Fruit fly (Drosophila melanogaster) whole organism, embryonic: ENCODE measurements around the gene Dredd.

Experiments
- Blimp-1 ChIP-seq: fragments of 200-800 bp; sonication (Bioruptor generic); optimal IDR thresholded peaks from 3 replicates; lab custom pipeline; 2018; ENCODE audit warnings: missing biosample characterization, missing genetic modification characterization, mild to moderate bottlenecking, moderate library complexity, missing genetic modification reagents
- CG10431 ChIP-seq: fragments of 200-800 bp; sonication (Bioruptor generic); optimal IDR thresholded peaks from 3 replicates; lab custom pipeline; 2018; ENCODE audit warnings: missing biosample characterization, mild to moderate bottlenecking, missing genetic modification characterization
- CG13894 ChIP-seq: fragments of 200-800 bp; sonication (Bioruptor generic); optimal IDR thresholded peaks from 3 replicates; lab custom pipeline; 2018; ENCODE audit warnings: missing biosample characterization, mild to moderate bottlenecking, missing genetic modification characterization, moderate library complexity
- CG15479 ChIP-seq: fragments of 200-800 bp; sonication (Bioruptor generic); optimal IDR thresholded peaks from 3 replicates; lab custom pipeline; 2019; ENCODE audit warnings: missing biosample characterization, mild to moderate bottlenecking, missing genetic modification characterization, moderate library complexity
- CG17568 ChIP-seq: fragments of 200-800 bp; sonication (Bioruptor generic); optimal IDR thresholded peaks from 2 replicates; lab custom pipeline; 2018; ENCODE audit warnings: missing biosample characterization, mild to moderate bottlenecking, missing genetic modification characterization, moderate library complexity
- CG18262 ChIP-seq: fragments of 200-800 bp; optimal IDR thresholded peaks from 3 replicates; lab custom pipeline; 2019; ENCODE audit warnings: missing biosample characterization, mild to moderate bottlenecking, missing genetic modification characterization, moderate library complexity
- CG18476 ChIP-seq: fragments of 200-800 bp; sonication (Bioruptor generic); optimal IDR thresholded peaks from 2 replicates; lab custom pipeline; 2016; ENCODE audit warnings: missing biosample characterization, mild to moderate bottlenecking, missing genetic modification characterization
- CG31224 ChIP-seq: fragments of 200-800 bp; sonication (Bioruptor generic); IDR thresholded peaks from 2 replicates; pipeline ENCODE4 v1.3.6; 2022; ENCODE audit warnings: missing biosample characterization, missing genetic modification characterization
- CG31365 ChIP-seq: fragments of 200-800 bp; sonication (Bioruptor generic); optimal IDR thresholded peaks from 2 replicates; lab custom pipeline; 2018; ENCODE audit warnings: missing biosample characterization, mild to moderate bottlenecking, missing genetic modification characterization
- CG32767 ChIP-seq: fragments of 200-800 bp; sonication (Bioruptor generic); IDR thresholded peaks from 2 replicates; pipeline ENCODE4 v1.3.6; 2022; ENCODE audit warnings: missing biosample characterization, missing genetic modification characterization
- CG3995 ChIP-seq: fragments of 200-800 bp; sonication (Bioruptor generic); optimal IDR thresholded peaks from 3 replicates; lab custom pipeline; 2016; ENCODE audit warnings: missing biosample characterization, missing genetic modification characterization
- CG4282 ChIP-seq: fragments of 200-800 bp; sonication (Bioruptor generic); optimal IDR thresholded peaks from 2 replicates; lab custom pipeline; 2016; ENCODE audit warnings: missing biosample characterization, missing genetic modification characterization
- CG4360 ChIP-seq: fragments of 200-800 bp; sonication (Bioruptor generic); IDR thresholded peaks from 2 replicates; pipeline ENCODE4 v1.3.6; 2022; ENCODE audit warnings: missing biosample characterization, missing genetic modification characterization
- CG4424 ChIP-seq: fragments of 200-800 bp; sonication (Bioruptor generic); optimal IDR thresholded peaks from 3 replicates; lab custom pipeline; 2016; ENCODE audit warnings: missing biosample characterization, missing genetic modification characterization
- CG4617 ChIP-seq: fragments of 200-800 bp; sonication (Bioruptor generic); optimal IDR thresholded peaks from 3 replicates; lab custom pipeline; 2016; ENCODE audit warnings: missing biosample characterization, missing genetic modification characterization, borderline replicate concordance
- CG4707 ChIP-seq: fragments of 200-800 bp; sonication (Bioruptor generic); optimal IDR thresholded peaks from 2 replicates; lab custom pipeline; 2018; ENCODE audit warnings: missing biosample characterization, mild to moderate bottlenecking, missing genetic modification characterization, moderate library complexity
- CG6854 ChIP-seq: fragments of 200-800 bp; sonication (Bioruptor generic); optimal IDR thresholded peaks from 3 replicates; lab custom pipeline; 2017; ENCODE audit warnings: missing biosample characterization, mild to moderate bottlenecking, missing genetic modification characterization
- CG8478 ChIP-seq: fragments of >200 bp; optimal IDR thresholded peaks from 2 replicates; lab custom pipeline; 2018
- CkIIα-i1 ChIP-seq: fragments of 200-800 bp; sonication (Bioruptor generic); IDR thresholded peaks from 2 replicates; pipeline ENCODE4 v1.3.6; 2022; ENCODE audit warnings: missing biosample characterization, missing genetic modification characterization
- Dfd ChIP-seq, 2 experiments: fragments of >200 bp; optimal IDR thresholded peaks; 2 replicates each; lab custom pipeline; 2017; ENCODE audit warnings: missing biosample characterization in 2 of 2, missing genetic modification characterization in 2 of 2
- Ets97D ChIP-seq: fragments of 200-800 bp; sonication (Bioruptor generic); optimal IDR thresholded peaks from 3 replicates; lab custom pipeline; 2016; ENCODE audit warnings: missing biosample characterization, missing genetic modification characterization
- Gug ChIP-seq: fragments of 200-800 bp; sonication (Bioruptor generic); IDR thresholded peaks from 4 replicates; pipeline ENCODE4 v1.3.6; 2022; ENCODE audit warnings: missing biosample characterization, missing genetic modification characterization
- HHEX ChIP-seq: fragments of 200-800 bp; sonication (Bioruptor generic); optimal IDR thresholded peaks from 3 replicates; lab custom pipeline; 2017; ENCODE audit warnings: missing biosample characterization, mild to moderate bottlenecking, missing genetic modification characterization, missing genetic modification reagents
- Hr51 ChIP-seq, 2 experiments: fragments of 200-800 bp; sonication (Bioruptor generic); optimal IDR thresholded peaks; 2 replicates in 1 of 2; 3 replicates in 1 of 2; lab custom pipeline; 2016 to 2018; ENCODE audit warnings: missing biosample characterization in 2 of 2, missing genetic modification characterization in 2 of 2, mild to moderate bottlenecking in 1 of 2, moderate library complexity in 1 of 2
- MTF-1 ChIP-seq: fragments of 200-800 bp; sonication (Bioruptor generic); optimal IDR thresholded peaks from 2 replicates; lab custom pipeline; 2018; ENCODE audit warnings: missing biosample characterization, mild to moderate bottlenecking, missing genetic modification characterization, borderline replicate concordance
- Nf-YB ChIP-seq: fragments of 200-800 bp; sonication (Bioruptor generic); optimal IDR thresholded peaks from 3 replicates; lab custom pipeline; 2019; ENCODE audit warnings: missing biosample characterization, mild to moderate bottlenecking, missing genetic modification characterization, moderate library complexity
- Optix ChIP-seq: fragments of 200-800 bp; sonication (Bioruptor generic); IDR thresholded peaks from 3 replicates; pipeline ENCODE4 v1.3.6; 2022; ENCODE audit warnings: missing biosample characterization, missing genetic modification characterization
- Ravus ChIP-seq: fragments of 200-800 bp; sonication (Bioruptor generic); IDR thresholded peaks from 2 replicates; pipeline ENCODE4 v1.3.6; 2022; ENCODE audit warnings: missing biosample characterization, missing genetic modification characterization
- Sox102F ChIP-seq: fragments of 200-800 bp; sonication (Bioruptor generic); optimal IDR thresholded peaks from 2 replicates; lab custom pipeline; 2018; ENCODE audit warnings: missing biosample characterization, mild to moderate bottlenecking, missing genetic modification characterization, moderate library complexity
- Stat92E ChIP-seq, 3 experiments: fragments of >200 bp in 2 of 3; fragments of 200-800 bp in 1 of 3; sonication (Bioruptor generic) in 1 of 3; optimal IDR thresholded peaks; 2 replicates each; lab custom pipeline; 2017 to 2019; ENCODE audit warnings: missing biosample characterization in 3 of 3, missing genetic modification characterization in 3 of 3, mild to moderate bottlenecking in 1 of 3, moderate library complexity in 1 of 3
- Taf1 ChIP-seq: fragments of 200-800 bp; sonication (Bioruptor generic); IDR thresholded peaks from 2 replicates; pipeline ENCODE4 v1.3.6; 2022; ENCODE audit warnings: missing biosample characterization, missing genetic modification characterization
- ase ChIP-seq: fragments of 200-800 bp; sonication (Bioruptor generic); IDR thresholded peaks from 3 replicates; pipeline ENCODE4 v1.3.6; 2022; ENCODE audit warnings: missing biosample characterization, missing genetic modification characterization
- crol ChIP-seq: fragments of 200-800 bp; sonication (Bioruptor generic); IDR thresholded peaks from 2 replicates; pipeline ENCODE4 v1.3.6; 2022; ENCODE audit warnings: missing biosample characterization, missing genetic modification characterization
- dimm ChIP-seq: fragments of 200-800 bp; sonication (Bioruptor generic); IDR thresholded peaks from 2 replicates; pipeline ENCODE4 v1.3.6; 2022; ENCODE audit warnings: missing biosample characterization, missing genetic modification characterization
- emc ChIP-seq: fragments of 200-800 bp; sonication (Bioruptor generic); optimal IDR thresholded peaks from 2 replicates; lab custom pipeline; 2016; ENCODE audit warnings: missing biosample characterization, missing genetic modification characterization
- gce ChIP-seq: fragments of 200-800 bp; sonication (Bioruptor generic); IDR thresholded peaks from 3 replicates; pipeline ENCODE4 v1.3.6; 2022; ENCODE audit warnings: missing biosample characterization, missing genetic modification characterization
- gfzf ChIP-seq: fragments of 200-800 bp; sonication (Bioruptor generic); optimal IDR thresholded peaks from 2 replicates; lab custom pipeline; 2016; ENCODE audit warnings: missing biosample characterization, mild to moderate bottlenecking, missing genetic modification characterization, moderate library complexity
- h ChIP-seq: fragments of >200 bp; optimal IDR thresholded peaks from 2 replicates; lab custom pipeline; 2017
- hb ChIP-seq: fragments of 200-800 bp; sonication (Bioruptor generic); IDR thresholded peaks from 3 replicates; pipeline ENCODE4 v1.3.6; 2022; ENCODE audit warnings: missing biosample characterization, missing genetic modification characterization; ENCODE audit not compliant: partially characterized antibody
- mirr ChIP-seq: fragments of 200-800 bp; sonication (Bioruptor generic); optimal IDR thresholded peaks from 3 replicates; lab custom pipeline; 2018; ENCODE audit warnings: missing biosample characterization, mild to moderate bottlenecking, missing genetic modification characterization
- nmo ChIP-seq: fragments of 200-800 bp; sonication (Bioruptor generic); optimal IDR thresholded peaks from 2 replicates; lab custom pipeline; 2018; ENCODE audit warnings: missing biosample characterization, mild to moderate bottlenecking, missing genetic modification characterization, moderate library complexity
- prd ChIP-seq, 3 experiments: fragments of >200 bp in 2 of 3; fragments of 200-800 bp in 1 of 3; sonication (Bioruptor generic) in 1 of 3; optimal IDR thresholded peaks in 2 of 3; IDR thresholded peaks in 1 of 3; 2 replicates in 2 of 3; 3 replicates in 1 of 3; pipeline versions ENCODE4 v1.3.6 to Lab custom; 2017 to 2022; ENCODE audit warnings: missing biosample characterization in 1 of 3, missing genetic modification characterization in 1 of 3
- sens-2 ChIP-seq: fragments of 200-800 bp; sonication (Bioruptor generic); IDR thresholded peaks from 2 replicates; pipeline ENCODE4 v1.3.6; 2022; ENCODE audit warnings: missing biosample characterization, missing genetic modification characterization
- sna ChIP-seq: fragments of 200-800 bp; sonication (Bioruptor generic); IDR thresholded peaks from 2 replicates; pipeline ENCODE4 v1.3.6; 2022; ENCODE audit warnings: missing biosample characterization, missing genetic modification characterization; ENCODE audit not compliant: partially characterized antibody
- so ChIP-seq: fragments of 200-800 bp; sonication (Bioruptor generic); IDR thresholded peaks from 3 replicates; pipeline ENCODE4 v1.3.6; 2022; ENCODE audit warnings: missing biosample characterization, missing genetic modification characterization
- sqz ChIP-seq: fragments of 200-800 bp; sonication (Bioruptor generic); optimal IDR thresholded peaks from 3 replicates; lab custom pipeline; 2018; ENCODE audit warnings: missing biosample characterization, mild to moderate bottlenecking, missing genetic modification characterization
- sr ChIP-seq: fragments of 200-800 bp; sonication (Bioruptor generic); IDR thresholded peaks from 3 replicates; pipeline ENCODE4 v1.3.6; 2022; ENCODE audit warnings: missing biosample characterization, missing genetic modification characterization
- sug ChIP-seq: fragments of 200-800 bp; optimal IDR thresholded peaks from 2 replicates; lab custom pipeline; 2019; ENCODE audit warnings: missing biosample characterization, mild to moderate bottlenecking, missing genetic modification characterization, moderate library complexity
- ttk ChIP-seq: fragments of 200-800 bp; sonication (Bioruptor generic); IDR thresholded peaks from 2 replicates; pipeline ENCODE4 v2.1.2; 2022; ENCODE audit warnings: missing biosample characterization, missing genetic modification characterization
- vvl ChIP-seq: fragments of 200-800 bp; sonication (Bioruptor generic); IDR thresholded peaks from 2 replicates; pipeline ENCODE4 v1.3.6; 2022; ENCODE audit warnings: missing biosample characterization, missing genetic modification characterization
- zfh2 ChIP-seq: fragments of 200-800 bp; sonication (Bioruptor generic); optimal IDR thresholded peaks from 2 replicates; lab custom pipeline; 2016; ENCODE audit warnings: missing biosample characterization, missing genetic modification characterization

Dredd gene

dm6 chrX:621132-621555 lies 14.2 kb downstream of the Dredd start, which contains the start of the genes CG13365 and Vsp37A (continued):
- TF ChIP-seq CG18262 (tag; lab: Kevin White, UChicago) (peak; percentile 32), nmo (GFP tag; lab: Kevin White, UChicago) (peak; percentile 60), CG4617 (peak; percentile 55), Dfd (GFP tag; optimal IDR thresholded peaks at IDR 0.05; lab: Kevin White, UChicago) (no peak), CG4707 (GFP tag; lab: Kevin White, UChicago) (no peak), HHEX (no peak), Blimp-1 (peak; percentile 30), sug (tag; lab: Kevin White, UChicago) (peak; percentile 72), CG3995 (GFP tag; lab: Kevin White, UChicago) (peak; percentile 74), Stat92E (GFP tag; optimal IDR thresholded peaks at IDR 0.05; lab: Kevin White, UChicago) (no peak), CG13894 (tag; lab: Kevin White, UChicago) (peak; percentile 40), ttk (no peak), vvl (GFP tag; lab: Robert Waterston, UW) (peak; percentile 25; the same call in 1 of the 2 replicates), CG8478 (lab: Kevin White, UChicago) (no peak), CG4282 (peak; percentile 49), mirr (GFP tag; lab: Kevin White, UChicago) (no peak), Taf1 (GFP tag; lab: Robert Waterston, UW) (no peak), crol (GFP tag; lab: Robert Waterston, UW) (no peak), CG31224 (no peak), Hr51 (GFP tag; optimal IDR thresholded peaks at IDR 0.05; lab: Kevin White, UChicago) (peak; percentile 31 to 48), CG17568 (GFP tag; lab: Kevin White, UChicago) (no peak), Sox102F (GFP tag; lab: Kevin White, UChicago) (peak; percentile 30), h (lab: Kevin White, UChicago) (no peak), CG10431 (no peak), zfh2 (GFP tag; lab: Kevin White, UChicago) (peak; percentile 51), Gug (GFP tag; lab: Robert Waterston, UW) (no peak), hb (no peak), gfzf (GFP tag; lab: Kevin White, UChicago) (peak; percentile 54), CG32767 (no peak), prd (optimal IDR thresholded peaks at IDR 0.05; lab: Kevin White, UChicago) (no peak), prd (GFP tag; IDR thresholded peaks at IDR 0.05; lab: Robert Waterston, UW) (peak; percentile 46; the same call in 2 of the 3 replicates), CkIIα-i1 (GFP tag; lab: Robert Waterston, UW) (no peak), Optix (GFP tag; lab: Robert Waterston, UW) (no peak), CG4424 (peak; percentile 42), sr (no peak), so (no peak), dimm (GFP tag; lab: Robert Waterston, UW) (no peak), gce (GFP tag; lab: Robert Waterston, UW) (no peak), Ets97D (GFP tag; lab: Kevin White, UChicago) (peak; percentile 47), MTF-1 (no peak), CG4360 (peak; percentile 22; the same call in 1 of the 2 replicates), Nf-YB (no peak), emc (GFP tag; lab: Kevin White, UChicago) (peak; percentile 3), sqz (no peak), Ravus (GFP tag; lab: Robert Waterston, UW) (no peak), sna (GFP tag; lab: Robert Waterston, UW) (no peak), sens-2 (GFP tag; lab: Robert Waterston, UW) (no peak), CG18476 (no peak), ase (GFP tag; lab: Robert Waterston, UW) (peak; percentile 16; the same call in 1 of the 3 replicates), CG15479 (no peak), CG6854 (no peak), CG31365 (tag; lab: Kevin White, UChicago) (no peak)
